Fruit fly (Drosophila melanogaster): ENCODE data around the gene Sec61gamma.

The Sec61gamma gene

dm6 chrX:19621145-19621544 lies 22.0 kb upstream of the Sec61gamma start, which contains the start of gene CG14221:
CG14221 (minus strand) TSS chrX:19621245.
- TF ChIP-seq dsf (GFP tag; optimal IDR thresholded peaks at IDR 0.05; ENCODE audit: borderline replicate concordance) (no peak), sage (GFP tag; optimal IDR thresholded peaks at IDR 0.05) (no peak)

dm6 chrX:19622924-19623323 lies 20.2 kb upstream of the Sec61gamma start, which contains the start of the genes Naa20A and MKP-4:
Naa20A (minus strand) TSS chrX:19623074.
MKP-4 (plus strand) TSS chrX:19623114.
- TF ChIP-seq ey (GFP tag; optimal IDR thresholded peaks at IDR 0.05) (no peak), rgr (GFP tag; optimal IDR thresholded peaks at IDR 0.05) (no peak), Hnf4 (GFP tag; optimal IDR thresholded peaks at IDR 0.05) (no peak), Vsx2 (GFP tag; optimal IDR thresholded peaks at IDR 0.05; ENCODE audit: partially characterized antibody) (no peak), dmrt93B (GFP tag; optimal IDR thresholded peaks at IDR 0.05) (no peak), lola (GFP tag; optimal IDR thresholded peaks at IDR 0.05) (no peak), OdsH (GFP tag; optimal IDR thresholded peaks at IDR 0.05) (no peak), psq (GFP tag; optimal IDR thresholded peaks at IDR 0.05) (no peak), pan (optimal IDR thresholded peaks at IDR 0.05) (no peak), CG9705 (GFP tag; optimal IDR thresholded peaks at IDR 0.05) (no peak), Dif (GFP tag; optimal IDR thresholded peaks at IDR 0.05; ENCODE audit: partially characterized antibody) (no peak), foxo (GFP tag; optimal IDR thresholded peaks at IDR 0.05) (no peak), h (GFP tag; optimal IDR thresholded peaks at IDR 0.05) (no peak), jim (GFP tag; optimal IDR thresholded peaks at IDR 0.05) (no peak), br (GFP tag; optimal IDR thresholded peaks at IDR 0.05) (no peak), Hr78 (GFP tag; optimal IDR thresholded peaks at IDR 0.05) (no peak), usp (GFP tag; optimal IDR thresholded peaks at IDR 0.05) (no peak), fru (GFP tag; optimal IDR thresholded peaks at IDR 0.05) (no peak)

- no peak for TF ChIP-seq GATAd (GFP tag; optimal IDR thresholded peaks at IDR 0.05)
- no peak for TF ChIP-seq sv (GFP tag; optimal IDR thresholded peaks at IDR 0.05)
- TF ChIP-seq rgr (GFP tag; optimal IDR thresholded peaks at IDR 0.05): no peak
- TF ChIP-seq dmrt93B (GFP tag; optimal IDR thresholded peaks at IDR 0.05): no peak
- TF ChIP-seq Mio (GFP tag; optimal IDR thresholded peaks at IDR 0.05): no peak
Measured at dm6 chrX:19625405-19625804, 17.7 kb upstream of the Sec61gamma start, which contains the start of gene CG14212. CG14212 (plus strand) TSS chrX:19625705.

- no peak for TF ChIP-seq brk (GFP tag; optimal IDR thresholded peaks at IDR 0.05)
- no peak for TF ChIP-seq Dfd (GFP tag; optimal IDR thresholded peaks at IDR 0.05)
- no peak for TF ChIP-seq CG9705 (GFP tag; optimal IDR thresholded peaks at IDR 0.05)
- no peak for TF ChIP-seq foxo (GFP tag; optimal IDR thresholded peaks at IDR 0.05)
- TF ChIP-seq Abd-B (GFP tag; optimal IDR thresholded peaks at IDR 0.05): no peak
- TF ChIP-seq Myc (optimal IDR thresholded peaks at IDR 0.05): no peak
- TF ChIP-seq sv (GFP tag; optimal IDR thresholded peaks at IDR 0.05): no peak
- TF ChIP-seq Hr83 (GFP tag; optimal IDR thresholded peaks at IDR 0.05; ENCODE audit: poor library complexity, severe bottlenecking): no peak
- TF ChIP-seq N (GFP tag; optimal IDR thresholded peaks at IDR 0.05): peak; percentile 83
- no peak for TF ChIP-seq h (GFP tag; optimal IDR thresholded peaks at IDR 0.05)
- TF ChIP-seq br (GFP tag; optimal IDR thresholded peaks at IDR 0.05): no peak
- no peak for TF ChIP-seq OdsH (GFP tag; optimal IDR thresholded peaks at IDR 0.05)
- peak; percentile 91 for TF ChIP-seq Dif (GFP tag; optimal IDR thresholded peaks at IDR 0.05; ENCODE audit: partially characterized antibody)
- no peak for TF ChIP-seq sage (GFP tag; optimal IDR thresholded peaks at IDR 0.05)
- TF ChIP-seq CrebA (GFP tag; optimal IDR thresholded peaks at IDR 0.05; ENCODE audit: borderline replicate concordance): no peak
- peak in 1 of 2 experiments; percentile 76 for TF ChIP-seq dl (GFP tag; optimal IDR thresholded peaks at IDR 0.05; ENCODE audit: insufficient read depth in 1 of 2, partially characterized antibody in 2 of 2)
- TF ChIP-seq lola (GFP tag; optimal IDR thresholded peaks at IDR 0.05): no peak
- peak; percentile 42 for TF ChIP-seq fru (GFP tag; optimal IDR thresholded peaks at IDR 0.05)
- no peak for TF ChIP-seq GATAd (GFP tag; optimal IDR thresholded peaks at IDR 0.05)
- no peak for TF ChIP-seq Jra (GFP tag; optimal IDR thresholded peaks at IDR 0.05)
- TF ChIP-seq Hr78 (GFP tag; optimal IDR thresholded peaks at IDR 0.05): no peak
- TF ChIP-seq Vsx2 (GFP tag; optimal IDR thresholded peaks at IDR 0.05; ENCODE audit: partially characterized antibody): no peak
- TF ChIP-seq ey (GFP tag; optimal IDR thresholded peaks at IDR 0.05): no peak
- no peak for TF ChIP-seq dmrt93B (GFP tag; optimal IDR thresholded peaks at IDR 0.05)
- TF ChIP-seq HLH106 (tag; optimal IDR thresholded peaks at IDR 0.05): no peak
- TF ChIP-seq psq (GFP tag; optimal IDR thresholded peaks at IDR 0.05): peak; percentile 33
- no peak for TF ChIP-seq CG32264 (GFP tag; optimal IDR thresholded peaks at IDR 0.05)
- no peak for TF ChIP-seq Rel (GFP tag; optimal IDR thresholded peaks at IDR 0.05)
- no peak for TF ChIP-seq Rel (tag; optimal IDR thresholded peaks at IDR 0.05)
- no peak for TF ChIP-seq usp (GFP tag; optimal IDR thresholded peaks at IDR 0.05)
- no peak for TF ChIP-seq tai (GFP tag; optimal IDR thresholded peaks at IDR 0.05)
- TF ChIP-seq Sp1 (GFP tag; optimal IDR thresholded peaks at IDR 0.05): peak; percentile 4
- no peak for TF ChIP-seq Hnf4 (GFP tag; optimal IDR thresholded peaks at IDR 0.05)
- TF ChIP-seq rgr (GFP tag; optimal IDR thresholded peaks at IDR 0.05): no peak
- no peak for TF ChIP-seq jim (GFP tag; optimal IDR thresholded peaks at IDR 0.05)
- no peak for TF ChIP-seq dsf (GFP tag; optimal IDR thresholded peaks at IDR 0.05; ENCODE audit: borderline replicate concordance)
- TF ChIP-seq pan (optimal IDR thresholded peaks at IDR 0.05): no peak
- TF ChIP-seq Mio (GFP tag; optimal IDR thresholded peaks at IDR 0.05): no peak
- TF ChIP-seq woc (GFP tag; optimal IDR thresholded peaks at IDR 0.05): no peak
Measured at dm6 chrX:19631365-19631832, 11.7 kb upstream of the Sec61gamma start.

All from whole organism, wandering third instar larva.